Worm (Caenorhabditis elegans) whole organism, L1 larva: ENCODE measurements around the gene glb-23.
A peak's percentile ranks its signal among the peaks of the same experiment; 100 is the strongest.

Source experiments
- C04F5.9 ChIP-seq: sonication (generic microtip); optimal IDR thresholded peaks from 2 replicates; lab custom pipeline; 2016; ENCODE audit warnings: missing genetic modification characterization, missing compliant biosample characterization
- C16A3.4 ChIP-seq: fragments of 150-350 bp; optimal IDR thresholded peaks from 2 replicates; lab custom pipeline; 2014; ENCODE audit warnings: missing biosample characterization, missing genetic modification characterization
- C34B4.2 ChIP-seq: sonication (generic microtip); optimal IDR thresholded peaks from 2 replicates; lab custom pipeline; 2017; ENCODE audit warnings: mild to moderate bottlenecking, missing genetic modification characterization, missing compliant biosample characterization
- F16B12.6 ChIP-seq: fragments of 150-350 bp; optimal IDR thresholded peaks from 2 replicates; lab custom pipeline; 2014; ENCODE audit warnings: missing biosample characterization, missing genetic modification characterization
- Y116A8C.19 ChIP-seq: sonication (generic microtip); optimal IDR thresholded peaks from 2 replicates; lab custom pipeline; 2016; ENCODE audit warnings: missing compliant biosample characterization, missing genetic modification characterization, borderline replicate concordance
- aha-1 ChIP-seq: fragments of 150-350 bp; optimal IDR thresholded peaks from 2 replicates; lab custom pipeline; 2014; ENCODE audit warnings: missing biosample characterization, missing genetic modification characterization
- alr-1 ChIP-seq: fragments of 200-800 bp; sonication (Bioruptor generic); optimal IDR thresholded peaks from 2 replicates; lab custom pipeline; 2018; ENCODE audit warnings: borderline replicate concordance, mild to moderate bottlenecking, missing genetic modification characterization, missing compliant biosample characterization
- blmp-1 ChIP-seq: fragments of 150-350 bp; optimal IDR thresholded peaks from 2 replicates; lab custom pipeline; 2014; ENCODE audit warnings: missing biosample characterization, missing genetic modification characterization
- ceh-88 ChIP-seq: fragments of 200-800 bp; sonication (Bioruptor generic); IDR thresholded peaks from 2 replicates; pipeline ENCODE4 v1.3.6; 2022; ENCODE audit warnings: missing genetic modification characterization, missing compliant biosample characterization
- ces-1 ChIP-seq: fragments of 150-350 bp; optimal IDR thresholded peaks from 2 replicates; lab custom pipeline; 2014; ENCODE audit warnings: missing biosample characterization, missing genetic modification reagents, missing genetic modification characterization
- dpl-1 ChIP-seq, 3 experiments: fragments of 150-350 bp in 2 of 3; sonication (generic microtip) in 1 of 3; optimal IDR thresholded peaks; 2 replicates each; lab custom pipeline; 2014 to 2017; ENCODE audit warnings: missing biosample characterization in 3 of 3, missing genetic modification characterization in 3 of 3, missing genetic modification reagents in 3 of 3
- dsc-1 ChIP-seq: sonication (generic microtip); optimal IDR thresholded peaks from 2 replicates; lab custom pipeline; 2016; ENCODE audit warnings: mild to moderate bottlenecking, missing genetic modification characterization, missing compliant biosample characterization
- efl-1 ChIP-seq, 4 experiments: fragments of 150-350 bp; optimal IDR thresholded peaks in 3 of 4; peaks in 1 of 4; 1 replicate in 1 of 4; 2 replicates in 3 of 4; lab custom pipeline; 2014; ENCODE audit warnings: missing biosample characterization in 2 of 4, missing genetic modification characterization in 2 of 4, missing genetic modification reagents in 2 of 4
- ets-5 ChIP-seq: fragments of 200-800 bp; sonication (Bioruptor generic); IDR thresholded peaks from 2 replicates; pipeline ENCODE4 v1.3.6; 2022; ENCODE audit warnings: missing genetic modification characterization, missing compliant biosample characterization
- fkh-4 ChIP-seq: sonication (generic microtip); optimal IDR thresholded peaks from 2 replicates; lab custom pipeline; 2016; ENCODE audit warnings: missing compliant biosample characterization, missing genetic modification characterization, borderline replicate concordance
- fkh-8 ChIP-seq: sonication (generic microtip); optimal IDR thresholded peaks from 2 replicates; lab custom pipeline; 2016; ENCODE audit warnings: mild to moderate bottlenecking, missing genetic modification characterization, missing compliant biosample characterization
- fos-1 ChIP-seq: fragments of 150-350 bp; optimal IDR thresholded peaks from 2 replicates; lab custom pipeline; 2014; ENCODE audit warnings: missing biosample characterization, missing genetic modification characterization
- grh-1 ChIP-seq: fragments of 200-800 bp; sonication (Bioruptor generic); IDR thresholded peaks from 2 replicates; pipeline ENCODE4 v1.3.6; 2022; ENCODE audit warnings: missing genetic modification reagents, missing genetic modification characterization, missing compliant biosample characterization
- hlh-4 ChIP-seq: sonication (generic microtip); optimal IDR thresholded peaks from 2 replicates; lab custom pipeline; 2016; ENCODE audit warnings: mild to moderate bottlenecking, missing genetic modification characterization, missing compliant biosample characterization
- hpl-2 ChIP-seq: fragments of 150-350 bp; optimal IDR thresholded peaks from 2 replicates; lab custom pipeline; 2014; ENCODE audit warnings: missing biosample characterization, missing genetic modification reagents, missing genetic modification characterization
- irx-1 ChIP-seq: sonication (generic microtip); optimal IDR thresholded peaks from 2 replicates; lab custom pipeline; 2016; ENCODE audit warnings: missing genetic modification characterization, missing compliant biosample characterization
- isw-1 ChIP-seq: fragments of 200-800 bp; sonication (Bioruptor generic); IDR thresholded peaks from 2 replicates; pipeline ENCODE4 v1.3.6; 2022; ENCODE audit warnings: missing genetic modification characterization, missing compliant biosample characterization
- lin-13 ChIP-seq: fragments of 150-350 bp; optimal IDR thresholded peaks from 2 replicates; lab custom pipeline; 2014; ENCODE audit warnings: missing biosample characterization, missing genetic modification reagents, missing genetic modification characterization
- lin-14 ChIP-seq: fragments of 200-800 bp; sonication (Bioruptor generic); optimal IDR thresholded peaks from 2 replicates; lab custom pipeline; 2018; ENCODE audit warnings: mild to moderate bottlenecking, missing genetic modification characterization, moderate library complexity, missing compliant biosample characterization
- nhr-12 ChIP-seq: sonication (generic microtip); optimal IDR thresholded peaks from 2 replicates; lab custom pipeline; 2017; ENCODE audit warnings: missing biosample characterization, missing genetic modification characterization
- nhr-19 ChIP-seq: fragments of 200-800 bp; sonication (Bioruptor generic); conservative IDR thresholded peaks from 2 replicates; pipeline ENCODE4 v1.3.6; 2022; ENCODE audit warnings: missing genetic modification characterization, missing compliant biosample characterization
- nhr-20 ChIP-seq: sonication (generic microtip); optimal IDR thresholded peaks from 2 replicates; lab custom pipeline; 2016; ENCODE audit warnings: mild to moderate bottlenecking, missing genetic modification characterization, missing compliant biosample characterization
- nhr-28 ChIP-seq: fragments of 150-350 bp; optimal IDR thresholded peaks from 2 replicates; lab custom pipeline; 2014; ENCODE audit warnings: missing biosample characterization, missing genetic modification characterization
- nhr-47 ChIP-seq: sonication (generic microtip); optimal IDR thresholded peaks from 2 replicates; lab custom pipeline; 2016; ENCODE audit warnings: mild to moderate bottlenecking, missing genetic modification characterization, moderate library complexity, missing compliant biosample characterization
- nhr-71 ChIP-seq: sonication (generic microtip); optimal IDR thresholded peaks from 2 replicates; lab custom pipeline; 2016; ENCODE audit warnings: mild to moderate bottlenecking, missing genetic modification characterization, moderate library complexity, missing compliant biosample characterization
- nhr-76 ChIP-seq: sonication (generic microtip); optimal IDR thresholded peaks from 2 replicates; lab custom pipeline; 2017; ENCODE audit warnings: missing biosample characterization, missing genetic modification characterization
- nhr-85 ChIP-seq: sonication (generic microtip); peaks from one replicate; lab custom pipeline; 2016; ENCODE audit warnings: missing genetic modification characterization, inconsistent platforms, missing compliant biosample characterization
- nhr-90 ChIP-seq: sonication (generic microtip); optimal IDR thresholded peaks from 2 replicates; lab custom pipeline; 2016; ENCODE audit warnings: mild to moderate bottlenecking, missing genetic modification characterization, missing compliant biosample characterization; ENCODE audit not compliant: poor library complexity
- skn-1 ChIP-seq: fragments of 150-350 bp; optimal IDR thresholded peaks from 2 replicates; lab custom pipeline; 2014; ENCODE audit warnings: missing biosample characterization, missing genetic modification characterization
- sox-4 ChIP-seq: sonication (generic microtip); optimal IDR thresholded peaks from 2 replicates; lab custom pipeline; 2016; ENCODE audit warnings: missing genetic modification characterization, missing compliant biosample characterization
- sptf-1 ChIP-seq: fragments of 150-350 bp; optimal IDR thresholded peaks from 2 replicates; lab custom pipeline; 2014; ENCODE audit warnings: missing biosample characterization, missing genetic modification characterization
- sup-37 ChIP-seq: fragments of 200-800 bp; sonication (Bioruptor generic); optimal IDR thresholded peaks from 2 replicates; lab custom pipeline; 2018; ENCODE audit warnings: mild to moderate bottlenecking, missing genetic modification characterization, missing compliant biosample characterization
- swsn-7 ChIP-seq: sonication (generic microtip); optimal IDR thresholded peaks from 2 replicates; lab custom pipeline; 2016; ENCODE audit warnings: missing genetic modification characterization, missing compliant biosample characterization
- tbx-2 ChIP-seq: sonication (generic microtip); optimal IDR thresholded peaks from 2 replicates; lab custom pipeline; 2016; ENCODE audit warnings: missing genetic modification characterization, missing compliant biosample characterization
- tlp-1 ChIP-seq: fragments of 150-350 bp; optimal IDR thresholded peaks from 2 replicates; lab custom pipeline; 2014; ENCODE audit warnings: missing biosample characterization, missing genetic modification characterization
- unc-30 ChIP-seq: sonication (generic microtip); optimal IDR thresholded peaks from 2 replicates; lab custom pipeline; 2017; ENCODE audit warnings: missing biosample characterization, missing genetic modification characterization
- unc-62 ChIP-seq: fragments of 150-350 bp; optimal IDR thresholded peaks from 2 replicates; lab custom pipeline; 2014; ENCODE audit warnings: missing biosample characterization, missing genetic modification reagents, missing genetic modification characterization
- xbp-1 ChIP-seq: sonication (generic microtip); optimal IDR thresholded peaks from 2 replicates; lab custom pipeline; 2016; ENCODE audit warnings: missing genetic modification characterization, missing compliant biosample characterization
- ztf-11 ChIP-seq, 2 experiments: sonication (generic microtip); optimal IDR thresholded peaks; 2 replicates each; lab custom pipeline; 2016 to 2017; ENCODE audit warnings: missing genetic modification characterization in 2 of 2, missing biosample characterization in 1 of 2, missing compliant biosample characterization in 1 of 2

The glb-23 gene

ce11 chrIV:7178942-7179341 is 40.4 kb downstream of the glb-23 start, which contains the start of gene C42D4.3:
Gene C42D4.3, plus strand, starts transcription at chrIV:7179239.
- no peak for TF ChIP-seq sptf-1 (tag; lab: Kevin White, UChicago)
- no peak for TF ChIP-seq tlp-1 (tag; lab: Kevin White, UChicago)
- no peak for TF ChIP-seq skn-1 (tag; lab: Kevin White, UChicago)
- no peak for TF ChIP-seq nhr-20
- TF ChIP-seq hlh-4 (tag; lab: Kevin White, UChicago) = no peak
- TF ChIP-seq nhr-12 (tag; lab: Kevin White, UChicago) = no peak
- TF ChIP-seq fkh-4 (tag; lab: Kevin White, UChicago) = no peak
- no peak for TF ChIP-seq C16A3.4 (tag; lab: Kevin White, UChicago)
- no peak for TF ChIP-seq dpl-1 (GFP tag; optimal IDR thresholded peaks at IDR 0.05; lab: Kevin White, UChicago)
- TF ChIP-seq nhr-19 (GFP tag; lab: Robert Waterston, UW) = no peak
- no peak for TF ChIP-seq ets-5
- no peak for TF ChIP-seq ztf-11 (tag; optimal IDR thresholded peaks at IDR 0.05; lab: Kevin White, UChicago)
- no peak for TF ChIP-seq nhr-28 (tag; lab: Kevin White, UChicago)

ce11 chrIV:7176887-7177286 is 42.4 kb downstream of the glb-23 start, which contains the start of gene str-44:
Gene str-44, plus strand, starts transcription at chrIV:7177187.
- TF ChIP-seq fkh-8 (tag; lab: Kevin White, UChicago) (no peak), sup-37 (GFP tag; lab: Kevin White, UChicago) (no peak), C04F5.9 (tag; lab: Kevin White, UChicago) (no peak), efl-1 (optimal IDR thresholded peaks at IDR 0.05; lab: Kevin White, UChicago) (no peak), efl-1 (GFP tag; optimal IDR thresholded peaks at IDR 0.05 in 1 of 2; lab: Kevin White, UChicago) (no peak), tlp-1 (tag; lab: Kevin White, UChicago) (no peak), tbx-2 (tag; lab: Kevin White, UChicago) (no peak), nhr-76 (no peak), blmp-1 (no peak), unc-30 (no peak), dsc-1 (no peak), irx-1 (tag; lab: Kevin White, UChicago) (no peak), isw-1 (GFP tag; lab: Robert Waterston, UW) (no peak), aha-1 (no peak), C16A3.4 (tag; lab: Kevin White, UChicago) (no peak), swsn-7 (tag; lab: Kevin White, UChicago) (no peak), hpl-2 (no peak), dpl-1 (GFP tag; optimal IDR thresholded peaks at IDR 0.05; lab: Kevin White, UChicago) (no peak), nhr-12 (tag; lab: Kevin White, UChicago) (no peak), nhr-85 (no peak)

- no peak for TF ChIP-seq ceh-88 (GFP tag; lab: Robert Waterston, UW)
- TF ChIP-seq ces-1 (GFP tag; lab: Kevin White, UChicago) = no peak
- TF ChIP-seq alr-1 (tag; lab: Kevin White, UChicago) = no peak
Observed at ce11 chrIV:7175346-7175745, 44.0 kb downstream of the glb-23 start, which contains the start of gene C42D4.19. Gene C42D4.19, plus strand, starts transcription at chrIV:7175646.

- peak; percentile 39 for TF ChIP-seq sox-4 (tag; lab: Kevin White, UChicago)
- no peak for TF ChIP-seq lin-14 (GFP tag; lab: Kevin White, UChicago)
Observed at ce11 chrIV:7173489-7173888, 45.8 kb downstream of the glb-23 start, which contains the start of gene str-1. Gene str-1, plus strand, starts transcription at chrIV:7173789.

ce11 chrIV:7171222-7171621 is 48.1 kb downstream of the glb-23 start, which contains the start of gene str-220:
Gene str-220, minus strand, starts transcription at chrIV:7171322.
- TF ChIP-seq aha-1 = no peak
- no peak for TF ChIP-seq F16B12.6 (tag; lab: Kevin White, UChicago)
- TF ChIP-seq fos-1 (tag; lab: Kevin White, UChicago) = no peak
- no peak for TF ChIP-seq nhr-90 (tag; lab: Kevin White, UChicago)
- no peak for TF ChIP-seq grh-1 (GFP tag; lab: Robert Waterston, UW)
- no peak for TF ChIP-seq unc-62 (GFP tag; lab: Kevin White, UChicago)
- no peak for TF ChIP-seq nhr-47 (tag; lab: Kevin White, UChicago)
- TF ChIP-seq nhr-71 = no peak
- no peak for TF ChIP-seq skn-1 (tag; lab: Kevin White, UChicago)
- TF ChIP-seq xbp-1 (tag; lab: Kevin White, UChicago) = no peak
- TF ChIP-seq nhr-85 = no peak
- no peak for TF ChIP-seq Y116A8C.19 (tag; lab: Kevin White, UChicago)
- TF ChIP-seq hlh-4 (tag; lab: Kevin White, UChicago) = no peak
- TF ChIP-seq lin-13 (GFP tag; lab: Kevin White, UChicago) = no peak
- no peak for TF ChIP-seq C34B4.2 (tag; lab: Kevin White, UChicago)
